Worm (Caenorhabditis elegans) whole organism, L1 larva: ENCODE data around the gene F31B12.3.

Experiments
- C34B4.2 ChIP-seq: sonication (generic microtip); optimal IDR thresholded peaks from 2 replicates; lab custom pipeline; 2017; ENCODE audit warnings: mild to moderate bottlenecking, missing genetic modification characterization, missing compliant biosample characterization
- F16B12.6 ChIP-seq: fragments of 150-350 bp; optimal IDR thresholded peaks from 2 replicates; lab custom pipeline; 2014; ENCODE audit warnings: missing biosample characterization, missing genetic modification characterization
- aly-2 ChIP-seq: fragments of 150-350 bp; optimal IDR thresholded peaks from 2 replicates; lab custom pipeline; 2014; ENCODE audit warnings: missing biosample characterization, missing genetic modification characterization
- ceh-8 ChIP-seq: fragments of 200-800 bp; sonication (Bioruptor generic); optimal IDR thresholded peaks from 2 replicates; lab custom pipeline; 2018; ENCODE audit warnings: mild to moderate bottlenecking, missing genetic modification characterization, moderate library complexity, missing compliant biosample characterization
- ceh-82 ChIP-seq, 3 experiments: fragments of 150-350 bp in 1 of 3; sonication (generic microtip) in 2 of 3; optimal IDR thresholded peaks; 2 replicates each; lab custom pipeline; 2014 to 2017; ENCODE audit warnings: missing biosample characterization in 3 of 3, missing genetic modification characterization in 3 of 3
- ceh-90 ChIP-seq: sonication (generic microtip); optimal IDR thresholded peaks from 2 replicates; lab custom pipeline; 2016; ENCODE audit warnings: missing genetic modification characterization, missing compliant biosample characterization
- dsc-1 ChIP-seq: sonication (generic microtip); optimal IDR thresholded peaks from 2 replicates; lab custom pipeline; 2016; ENCODE audit warnings: mild to moderate bottlenecking, missing genetic modification characterization, missing compliant biosample characterization
- efl-1 ChIP-seq, 4 experiments: fragments of 150-350 bp; optimal IDR thresholded peaks in 3 of 4; peaks in 1 of 4; 1 replicate in 1 of 4; 2 replicates in 3 of 4; lab custom pipeline; 2014; ENCODE audit warnings: missing biosample characterization in 2 of 4, missing genetic modification characterization in 2 of 4, missing genetic modification reagents in 2 of 4
- egl-13 ChIP-seq: sonication (generic microtip); optimal IDR thresholded peaks from 2 replicates; lab custom pipeline; 2016; ENCODE audit warnings: missing genotype, missing genetic modification reagents, missing genetic modification characterization, missing compliant biosample characterization
- elt-3 ChIP-seq, 6 experiments: fragments of 150-350 bp in 1 of 6; sonication (generic microtip); optimal IDR thresholded peaks; 2 replicates each; lab custom pipeline; 2017 to 2018; ENCODE audit warnings: missing biosample characterization in 6 of 6, missing genetic modification characterization in 6 of 6, inconsistent platforms in 1 of 6
- fkh-4 ChIP-seq: sonication (generic microtip); optimal IDR thresholded peaks from 2 replicates; lab custom pipeline; 2016; ENCODE audit warnings: missing compliant biosample characterization, missing genetic modification characterization, borderline replicate concordance
- fkh-8 ChIP-seq: sonication (generic microtip); optimal IDR thresholded peaks from 2 replicates; lab custom pipeline; 2016; ENCODE audit warnings: mild to moderate bottlenecking, missing genetic modification characterization, missing compliant biosample characterization
- hpl-2 ChIP-seq: fragments of 150-350 bp; optimal IDR thresholded peaks from 2 replicates; lab custom pipeline; 2014; ENCODE audit warnings: missing biosample characterization, missing genetic modification reagents, missing genetic modification characterization
- lin-14 ChIP-seq: fragments of 200-800 bp; sonication (Bioruptor generic); optimal IDR thresholded peaks from 2 replicates; lab custom pipeline; 2018; ENCODE audit warnings: mild to moderate bottlenecking, missing genetic modification characterization, moderate library complexity, missing compliant biosample characterization
- lin-15B ChIP-seq: fragments of 150-350 bp; sonication (generic microtip); optimal IDR thresholded peaks from 3 replicates; lab custom pipeline; 2014; ENCODE audit warnings: missing biosample characterization, missing genetic modification characterization
- lin-35 ChIP-seq, 2 experiments: fragments of 150-350 bp; optimal IDR thresholded peaks; 2 replicates each; lab custom pipeline; 2014; ENCODE audit warnings: missing biosample characterization in 2 of 2, missing genetic modification characterization in 2 of 2, missing genetic modification reagents in 2 of 2
- lin-39 ChIP-seq: fragments of 150-350 bp; optimal IDR thresholded peaks from 2 replicates; lab custom pipeline; 2014; ENCODE audit warnings: missing biosample characterization, missing genetic modification reagents, missing genetic modification characterization
- lir-3 ChIP-seq: sonication (generic microtip); optimal IDR thresholded peaks from 2 replicates; lab custom pipeline; 2016; ENCODE audit warnings: mild to moderate bottlenecking, missing genetic modification characterization, moderate library complexity, missing compliant biosample characterization; ENCODE audit not compliant: poor library complexity
- mab-9 ChIP-seq: fragments of 200-800 bp; sonication (Bioruptor generic); IDR thresholded peaks from 2 replicates; pipeline ENCODE4 v1.3.6; 2022; ENCODE audit warnings: missing genetic modification reagents, missing genetic modification characterization, missing compliant biosample characterization
- mdl-1 ChIP-seq, 2 experiments: fragments of 150-350 bp; optimal IDR thresholded peaks; 2 replicates each; lab custom pipeline; 2014 to 2017; ENCODE audit warnings: missing biosample characterization in 2 of 2, missing genetic modification characterization in 2 of 2, inconsistent platforms in 1 of 2
- nhr-11 ChIP-seq: fragments of 150-350 bp; optimal IDR thresholded peaks from 2 replicates; lab custom pipeline; 2014; ENCODE audit warnings: missing biosample characterization, missing genetic modification characterization
- nhr-12 ChIP-seq: sonication (generic microtip); optimal IDR thresholded peaks from 2 replicates; lab custom pipeline; 2017; ENCODE audit warnings: missing biosample characterization, missing genetic modification characterization
- nhr-19 ChIP-seq: fragments of 200-800 bp; sonication (Bioruptor generic); conservative IDR thresholded peaks from 2 replicates; pipeline ENCODE4 v1.3.6; 2022; ENCODE audit warnings: missing genetic modification characterization, missing compliant biosample characterization
- nhr-20 ChIP-seq: sonication (generic microtip); optimal IDR thresholded peaks from 2 replicates; lab custom pipeline; 2016; ENCODE audit warnings: mild to moderate bottlenecking, missing genetic modification characterization, missing compliant biosample characterization
- nhr-237 ChIP-seq: fragments of 150-350 bp; optimal IDR thresholded peaks from 2 replicates; lab custom pipeline; 2014; ENCODE audit warnings: missing biosample characterization, missing genetic modification characterization
- nhr-28 ChIP-seq: fragments of 150-350 bp; optimal IDR thresholded peaks from 2 replicates; lab custom pipeline; 2014; ENCODE audit warnings: missing biosample characterization, missing genetic modification characterization
- nhr-47 ChIP-seq: sonication (generic microtip); optimal IDR thresholded peaks from 2 replicates; lab custom pipeline; 2016; ENCODE audit warnings: mild to moderate bottlenecking, missing genetic modification characterization, moderate library complexity, missing compliant biosample characterization
- nhr-71 ChIP-seq: sonication (generic microtip); optimal IDR thresholded peaks from 2 replicates; lab custom pipeline; 2016; ENCODE audit warnings: mild to moderate bottlenecking, missing genetic modification characterization, moderate library complexity, missing compliant biosample characterization
- pqm-1 ChIP-seq: sonication (generic microtip); optimal IDR thresholded peaks from 3 replicates; lab custom pipeline; 2017; ENCODE audit warnings: missing biosample characterization, missing genetic modification characterization
- snpc-4 ChIP-seq: fragments of 150-350 bp; optimal IDR thresholded peaks from 2 replicates; lab custom pipeline; 2014; ENCODE audit warnings: missing biosample characterization, missing genetic modification characterization
- sup-37 ChIP-seq: fragments of 200-800 bp; sonication (Bioruptor generic); optimal IDR thresholded peaks from 2 replicates; lab custom pipeline; 2018; ENCODE audit warnings: mild to moderate bottlenecking, missing genetic modification characterization, missing compliant biosample characterization
- swsn-7 ChIP-seq: sonication (generic microtip); optimal IDR thresholded peaks from 2 replicates; lab custom pipeline; 2016; ENCODE audit warnings: missing genetic modification characterization, missing compliant biosample characterization
- unc-130 ChIP-seq: fragments of 150-350 bp; optimal IDR thresholded peaks from 2 replicates; lab custom pipeline; 2017; ENCODE audit warnings: missing biosample characterization, missing genetic modification characterization, inconsistent platforms
- unc-30 ChIP-seq: sonication (generic microtip); optimal IDR thresholded peaks from 2 replicates; lab custom pipeline; 2017; ENCODE audit warnings: missing biosample characterization, missing genetic modification characterization
- unc-86 ChIP-seq: sonication (generic microtip); optimal IDR thresholded peaks from 2 replicates; lab custom pipeline; 2016; ENCODE audit warnings: missing genetic modification characterization, missing compliant biosample characterization
- xbp-1 ChIP-seq: sonication (generic microtip); optimal IDR thresholded peaks from 2 replicates; lab custom pipeline; 2016; ENCODE audit warnings: missing genetic modification characterization, missing compliant biosample characterization
- zip-4 ChIP-seq: fragments of 200-800 bp; sonication (Bioruptor generic); optimal IDR thresholded peaks from 2 replicates; lab custom pipeline; 2018; ENCODE audit warnings: mild to moderate bottlenecking, missing genetic modification characterization, moderate library complexity, missing compliant biosample characterization
- ztf-4 ChIP-seq: fragments of 150-350 bp; optimal IDR thresholded peaks from 2 replicates; lab custom pipeline; 2014; ENCODE audit warnings: missing biosample characterization, missing genetic modification characterization

The F31B12.3 gene

ce11 chrX:10804441-10804840 lies 16.0 kb downstream of the F31B12.3 start, which contains the start of gene F31B12.4:
TSS of gene F31B12.4 (plus strand) at chrX:10804741.
- no peak for TF ChIP-seq mab-9 (GFP tag; lab: Robert Waterston, UW)
- TF ChIP-seq nhr-20 (tag; lab: Kevin White, UChicago), result no peak
- no peak for TF ChIP-seq hpl-2 (GFP tag; lab: Kevin White, UChicago)
- no peak for TF ChIP-seq unc-86 (tag; lab: Kevin White, UChicago)
- TF ChIP-seq nhr-28, result no peak
- TF ChIP-seq pqm-1 (tag; lab: Kevin White, UChicago), result no peak
- no peak for TF ChIP-seq efl-1 (optimal IDR thresholded peaks at IDR 0.05; lab: Kevin White, UChicago)
- no peak for TF ChIP-seq efl-1 (GFP tag; optimal IDR thresholded peaks at IDR 0.05 in 1 of 2; lab: Kevin White, UChicago)
- no peak for TF ChIP-seq unc-130 (tag; lab: Kevin White, UChicago)

DNA sequence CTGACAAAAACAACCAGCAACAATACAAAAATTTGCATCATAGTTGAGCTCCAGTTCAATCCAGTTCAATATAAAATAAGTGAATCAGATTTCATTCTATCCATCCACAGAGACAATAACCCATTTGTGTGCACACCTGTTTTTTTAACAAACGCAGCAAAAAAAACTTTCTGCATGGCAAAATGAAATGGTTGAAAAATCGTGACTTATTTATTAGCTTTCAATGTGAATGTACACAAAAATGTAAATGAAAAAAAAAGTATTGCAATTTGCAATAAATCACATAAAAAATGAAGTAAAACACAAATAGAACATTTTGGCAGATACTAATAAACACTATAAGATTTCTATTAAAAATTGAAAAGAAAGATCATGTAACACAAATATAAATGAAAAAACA lies 25.8 kb downstream of the F31B12.3 start, which contains the start of gene T05A10.6:
TSS of gene T05A10.6 (minus strand) at position 101 of the 400 bp plus-strand sequence.
- no peak for TF ChIP-seq swsn-7 (tag; lab: Kevin White, UChicago)
- no peak for TF ChIP-seq F16B12.6 (tag; lab: Kevin White, UChicago)
- no peak for TF ChIP-seq nhr-19 (GFP tag; lab: Robert Waterston, UW)

ce11 chrX:10792435-10792834 lies 28.0 kb downstream of the F31B12.3 start, which contains the start of gene vap-2:
TSS of gene vap-2 (minus strand) at chrX:10792535.
- TF ChIP-seq nhr-237 (tag; lab: Kevin White, UChicago) (no peak), nhr-47 (no peak), nhr-12 (tag; lab: Kevin White, UChicago) (no peak), ceh-8 (GFP tag; lab: Kevin White, UChicago) (no peak), unc-30 (tag; lab: Kevin White, UChicago) (no peak), efl-1 (optimal IDR thresholded peaks at IDR 0.05; lab: Kevin White, UChicago) (no peak), efl-1 (GFP tag; optimal IDR thresholded peaks at IDR 0.05 in 1 of 2; lab: Kevin White, UChicago) (no peak), elt-3 (tag; optimal IDR thresholded peaks at IDR 0.05; lab: Kevin White, UChicago) (no peak), nhr-11 (tag; lab: Kevin White, UChicago) (no peak)

ce11 chrX:10787203-10787602 lies 33.2 kb downstream of the F31B12.3 start, which contains the start of gene ttr-14:
TSS of gene ttr-14 (plus strand) at chrX:10787503.
- TF ChIP-seq nhr-11 (tag; lab: Kevin White, UChicago) (no peak), xbp-1 (no peak), mdl-1 (tag; optimal IDR thresholded peaks at IDR 0.05; lab: Kevin White, UChicago) (no peak), zip-4 (no peak), lin-14 (no peak), dsc-1 (tag; lab: Kevin White, UChicago) (no peak), ztf-4 (tag; lab: Kevin White, UChicago) (no peak), elt-3 (tag; optimal IDR thresholded peaks at IDR 0.05; lab: Kevin White, UChicago) (no peak), lin-39 (tag; lab: Kevin White, UChicago) (no peak), lir-3 (no peak), snpc-4 (tag; lab: Kevin White, UChicago) (no peak), fkh-8 (tag; lab: Kevin White, UChicago) (no peak), C34B4.2 (tag; lab: Kevin White, UChicago) (no peak), fkh-4 (tag; lab: Kevin White, UChicago) (no peak)

ce11 chrX:10783822-10784221 lies 36.6 kb downstream of the F31B12.3 start, which contains the start of gene clc-4:
TSS of gene clc-4 (minus strand) at chrX:10783922.
- TF ChIP-seq lin-15B (tag; lab: Kevin White, UChicago) (no peak), nhr-71 (no peak), nhr-19 (GFP tag; lab: Robert Waterston, UW) (no peak), lin-35 (GFP tag; optimal IDR thresholded peaks at IDR 0.05; lab: Kevin White, UChicago) (no peak), zip-4 (no peak), sup-37 (GFP tag; lab: Kevin White, UChicago) (no peak), nhr-20 (tag; lab: Kevin White, UChicago) (no peak), aly-2 (tag; lab: Kevin White, UChicago) (no peak), ceh-82 (tag; optimal IDR thresholded peaks at IDR 0.05; lab: Kevin White, UChicago) (no peak), unc-86 (tag; lab: Kevin White, UChicago) (no peak), lin-14 (no peak), egl-13 (tag; lab: Kevin White, UChicago) (no peak), ceh-90 (tag; lab: Kevin White, UChicago) (no peak)
